Fruit fly (Drosophila melanogaster) whole organism, embryonic: ENCODE results near the gene MAGE.

Source experiments
- Abd-B ChIP-seq: fragments of 200-800 bp; sonication (Bioruptor generic); optimal IDR thresholded peaks from 2 replicates; lab custom pipeline; 2018; ENCODE audit warnings: missing biosample characterization, mild to moderate bottlenecking, missing genetic modification characterization, moderate library complexity
- Atf-2 ChIP-seq: fragments of 200-800 bp; sonication (Bioruptor generic); optimal IDR thresholded peaks from 2 replicates; lab custom pipeline; 2016; ENCODE audit warnings: missing biosample characterization, missing genetic modification characterization
- CG1024 ChIP-seq: fragments of 200-800 bp; sonication (Bioruptor generic); IDR thresholded peaks from 2 replicates; pipeline ENCODE4 v1.3.6; 2022; ENCODE audit warnings: missing biosample characterization, missing genetic modification characterization
- CG11247 ChIP-seq: fragments of 200-800 bp; sonication (Bioruptor generic); IDR thresholded peaks from 2 replicates; pipeline ENCODE4 v1.3.6; 2022; ENCODE audit warnings: missing biosample characterization, missing genetic modification characterization
- CG11398 ChIP-seq: fragments of 200-800 bp; sonication (Bioruptor generic); optimal IDR thresholded peaks from 2 replicates; lab custom pipeline; 2016; ENCODE audit warnings: missing biosample characterization, missing genetic modification characterization
- CG11456 ChIP-seq: fragments of 200-800 bp; sonication (Bioruptor generic); IDR thresholded peaks from 3 replicates; pipeline ENCODE4 v1.3.6; 2022; ENCODE audit warnings: missing biosample characterization, missing genetic modification characterization
- CG11696 ChIP-seq: fragments of 200-800 bp; sonication (Bioruptor generic); IDR thresholded peaks from 2 replicates; pipeline ENCODE4 v1.3.6; 2022; ENCODE audit warnings: missing biosample characterization, missing genetic modification characterization
- CG12071 ChIP-seq: fragments of 200-800 bp; sonication (Bioruptor generic); optimal IDR thresholded peaks from 3 replicates; lab custom pipeline; 2018; ENCODE audit warnings: missing biosample characterization, mild to moderate bottlenecking, missing genetic modification characterization
- CG12942 ChIP-seq: fragments of 200-800 bp; sonication (Bioruptor generic); optimal IDR thresholded peaks from 3 replicates; lab custom pipeline; 2016; ENCODE audit warnings: missing biosample characterization, missing genetic modification characterization
- CG14965 ChIP-seq: fragments of 200-800 bp; sonication (Bioruptor generic); optimal IDR thresholded peaks from 2 replicates; lab custom pipeline; 2016; ENCODE audit warnings: missing biosample characterization, missing genetic modification characterization, borderline replicate concordance
- CG15073 ChIP-seq: fragments of 200-800 bp; sonication (Bioruptor generic); optimal IDR thresholded peaks from 2 replicates; lab custom pipeline; 2016; ENCODE audit warnings: missing biosample characterization, missing genetic modification characterization
- CG15269 ChIP-seq: fragments of 200-800 bp; sonication (Bioruptor generic); optimal IDR thresholded peaks from 2 replicates; lab custom pipeline; 2018; ENCODE audit warnings: missing biosample characterization, mild to moderate bottlenecking, missing genetic modification characterization, moderate library complexity
- CG17361 ChIP-seq: fragments of 200-800 bp; sonication (Bioruptor generic); IDR thresholded peaks from 3 replicates; pipeline ENCODE4 v1.3.6; 2022; ENCODE audit warnings: missing biosample characterization, missing genetic modification characterization
- CG2202 ChIP-seq: fragments of 200-800 bp; sonication (Bioruptor generic); optimal IDR thresholded peaks from 2 replicates; lab custom pipeline; 2018; ENCODE audit warnings: missing biosample characterization, mild to moderate bottlenecking, missing genetic modification characterization
- CG2678 ChIP-seq: fragments of 200-800 bp; sonication (Bioruptor generic); optimal IDR thresholded peaks from 3 replicates; lab custom pipeline; 2019; ENCODE audit warnings: missing biosample characterization, mild to moderate bottlenecking, missing genetic modification characterization, moderate library complexity
- CG2712 ChIP-seq: fragments of 200-800 bp; optimal IDR thresholded peaks from 3 replicates; lab custom pipeline; 2019; ENCODE audit warnings: missing biosample characterization, mild to moderate bottlenecking, missing genetic modification characterization, moderate library complexity
- CG31365 ChIP-seq: fragments of 200-800 bp; sonication (Bioruptor generic); optimal IDR thresholded peaks from 2 replicates; lab custom pipeline; 2018; ENCODE audit warnings: missing biosample characterization, mild to moderate bottlenecking, missing genetic modification characterization
- CG34422 ChIP-seq: fragments of 200-800 bp; sonication (Bioruptor generic); IDR thresholded peaks from 3 replicates; pipeline ENCODE4 v1.3.6; 2022; ENCODE audit warnings: missing biosample characterization, missing genetic modification characterization
- CG3995 ChIP-seq: fragments of 200-800 bp; sonication (Bioruptor generic); optimal IDR thresholded peaks from 3 replicates; lab custom pipeline; 2016; ENCODE audit warnings: missing biosample characterization, missing genetic modification characterization
- CG7786 ChIP-seq: fragments of 200-800 bp; sonication (Bioruptor generic); optimal IDR thresholded peaks from 2 replicates; lab custom pipeline; 2016; ENCODE audit warnings: missing biosample characterization, missing genetic modification characterization
- CG7839 ChIP-seq: fragments of 200-800 bp; sonication (Bioruptor generic); optimal IDR thresholded peaks from 3 replicates; lab custom pipeline; 2018; ENCODE audit warnings: missing biosample characterization, mild to moderate bottlenecking, missing genetic modification characterization, moderate library complexity
- CkIIα-i1 ChIP-seq: fragments of 200-800 bp; sonication (Bioruptor generic); IDR thresholded peaks from 2 replicates; pipeline ENCODE4 v1.3.6; 2022; ENCODE audit warnings: missing biosample characterization, missing genetic modification characterization
- D19A ChIP-seq: fragments of 200-800 bp; optimal IDR thresholded peaks from 3 replicates; lab custom pipeline; 2019; ENCODE audit warnings: missing biosample characterization, mild to moderate bottlenecking, missing genetic modification characterization, moderate library complexity
- Doc3 ChIP-seq: fragments of 200-800 bp; sonication (Bioruptor generic); IDR thresholded peaks from 3 replicates; pipeline ENCODE4 v1.3.6; 2022; ENCODE audit warnings: missing biosample characterization, missing genetic modification characterization; ENCODE audit not compliant: partially characterized antibody
- HLH4C ChIP-seq: fragments of 200-800 bp; sonication (Bioruptor generic); IDR thresholded peaks from 3 replicates; pipeline ENCODE4 v1.3.6; 2022; ENCODE audit warnings: missing biosample characterization, missing genetic modification characterization; ENCODE audit not compliant: partially characterized antibody
- HLHmδ ChIP-seq: fragments of 200-800 bp; sonication (Bioruptor generic); optimal IDR thresholded peaks from 2 replicates; lab custom pipeline; 2018; ENCODE audit warnings: missing biosample characterization, mild to moderate bottlenecking, missing genetic modification characterization, moderate library complexity
- Hr3 ChIP-seq: fragments of 200-800 bp; sonication (Bioruptor generic); optimal IDR thresholded peaks from 3 replicates; lab custom pipeline; 2016; ENCODE audit warnings: missing biosample characterization, missing genetic modification characterization
- Hr78 ChIP-seq, 2 experiments: fragments of 200-800 bp in 1 of 2; fragments of >200 bp in 1 of 2; sonication (Bioruptor generic) in 1 of 2; optimal IDR thresholded peaks; 2 replicates each; lab custom pipeline; 2017 to 2019; ENCODE audit warnings: missing biosample characterization in 2 of 2, missing genetic modification characterization in 2 of 2, mild to moderate bottlenecking in 1 of 2, moderate library complexity in 1 of 2
- Max ChIP-seq: fragments of 200-800 bp; sonication (Bioruptor generic); optimal IDR thresholded peaks from 2 replicates; lab custom pipeline; 2016; ENCODE audit warnings: missing biosample characterization, mild to moderate bottlenecking, missing genetic modification characterization
- NC2α ChIP-seq: fragments of 200-800 bp; sonication (Bioruptor generic); optimal IDR thresholded peaks from 2 replicates; lab custom pipeline; 2016; ENCODE audit warnings: missing biosample characterization, missing genetic modification characterization
- Oli ChIP-seq: fragments of 200-800 bp; sonication (Bioruptor generic); optimal IDR thresholded peaks from 2 replicates; lab custom pipeline; 2018; ENCODE audit warnings: missing biosample characterization, mild to moderate bottlenecking, missing genetic modification characterization, moderate library complexity
- Pdp1 ChIP-seq, 2 experiments: fragments of 200-800 bp; sonication (Bioruptor generic); optimal IDR thresholded peaks; 3 replicates each; lab custom pipeline; 2016; ENCODE audit warnings: missing biosample characterization in 2 of 2, missing genetic modification characterization in 2 of 2, mild to moderate bottlenecking in 1 of 2, moderate library complexity in 1 of 2
- Rx ChIP-seq: fragments of 200-800 bp; sonication (Bioruptor generic); IDR thresholded peaks from 2 replicates; pipeline ENCODE4 v1.3.6; 2022; ENCODE audit warnings: missing biosample characterization, missing genetic modification characterization
- Side ChIP-seq: fragments of 200-800 bp; sonication (Bioruptor generic); optimal IDR thresholded peaks from 2 replicates; lab custom pipeline; 2016; ENCODE audit warnings: missing biosample characterization, missing genetic modification characterization
- Sox100B ChIP-seq: fragments of 200-800 bp; sonication (Bioruptor generic); optimal IDR thresholded peaks from 3 replicates; lab custom pipeline; 2018; ENCODE audit warnings: missing biosample characterization, mild to moderate bottlenecking, missing genetic modification characterization
- az2 ChIP-seq: fragments of 200-800 bp; sonication (Bioruptor generic); optimal IDR thresholded peaks from 3 replicates; lab custom pipeline; 2016; ENCODE audit warnings: missing biosample characterization, missing genetic modification characterization
- cg ChIP-seq: fragments of 200-800 bp; sonication (Bioruptor generic); optimal IDR thresholded peaks from 3 replicates; lab custom pipeline; 2019; ENCODE audit warnings: missing biosample characterization, mild to moderate bottlenecking, missing genetic modification characterization, moderate library complexity
- chif ChIP-seq, 2 experiments: fragments of 200-800 bp; sonication (Bioruptor generic); optimal IDR thresholded peaks; 3 replicates each; lab custom pipeline; 2016; ENCODE audit warnings: missing biosample characterization in 2 of 2, missing genetic modification characterization in 2 of 2
- gcm2 ChIP-seq: fragments of 200-800 bp; sonication (Bioruptor generic); optimal IDR thresholded peaks from 2 replicates; lab custom pipeline; 2016; ENCODE audit warnings: missing biosample characterization, missing genetic modification characterization
- grau ChIP-seq: fragments of 200-800 bp; optimal IDR thresholded peaks from 3 replicates; lab custom pipeline; 2019; ENCODE audit warnings: missing biosample characterization, mild to moderate bottlenecking, missing genetic modification characterization, moderate library complexity
- gro ChIP-seq: fragments of 200-800 bp; sonication (Bioruptor generic); optimal IDR thresholded peaks from 2 replicates; lab custom pipeline; 2016; ENCODE audit warnings: missing biosample characterization, missing genetic modification characterization
- jing ChIP-seq: fragments of 200-800 bp; sonication (Bioruptor generic); optimal IDR thresholded peaks from 2 replicates; lab custom pipeline; 2018; ENCODE audit warnings: missing biosample characterization, mild to moderate bottlenecking, missing genetic modification characterization
- kni ChIP-seq: fragments of 200-800 bp; sonication (Bioruptor generic); optimal IDR thresholded peaks from 3 replicates; lab custom pipeline; 2017; ENCODE audit warnings: mild to moderate bottlenecking, missing biosample characterization, missing genetic modification reagents, missing genetic modification characterization
- lbe ChIP-seq: fragments of 200-800 bp; sonication (Bioruptor generic); optimal IDR thresholded peaks from 2 replicates; lab custom pipeline; 2016; ENCODE audit warnings: missing biosample characterization, mild to moderate bottlenecking, missing genetic modification characterization
- pum ChIP-seq: fragments of 200-800 bp; sonication (Bioruptor generic); optimal IDR thresholded peaks from 2 replicates; lab custom pipeline; 2016; ENCODE audit warnings: missing biosample characterization, missing genetic modification characterization
- tin ChIP-seq: fragments of 200-800 bp; sonication (Bioruptor generic); optimal IDR thresholded peaks from 3 replicates; lab custom pipeline; 2016; ENCODE audit warnings: missing biosample characterization, missing genetic modification characterization
- tio ChIP-seq: fragments of 200-800 bp; sonication (Bioruptor generic); optimal IDR thresholded peaks from 2 replicates; lab custom pipeline; 2017; ENCODE audit warnings: missing biosample characterization, missing genetic modification characterization, inconsistent platforms
- tup ChIP-seq: fragments of 200-800 bp; sonication (Bioruptor generic); optimal IDR thresholded peaks from 2 replicates; lab custom pipeline; 2016; ENCODE audit warnings: missing biosample characterization, mild to moderate bottlenecking, missing genetic modification characterization, moderate library complexity
- usp ChIP-seq: fragments of >200 bp; optimal IDR thresholded peaks from 2 replicates; lab custom pipeline; 2017; ENCODE audit warnings: missing biosample characterization, missing genetic modification characterization
- yki ChIP-seq: fragments of >200 bp; optimal IDR thresholded peaks from 3 replicates; lab custom pipeline; 2018

The MAGE gene

dm6 chr3R:7107713-7108588 is 47.0 kb downstream of the MAGE start (continued):
- TF ChIP-seq CG2678 (peak; percentile 27), CG11247 (no peak), CG11696 (GFP tag; lab: Robert Waterston, UW) (no peak), Doc3 (no peak), Pdp1 (GFP tag; optimal IDR thresholded peaks at IDR 0.05; lab: Kevin White, UChicago) (peak in 1 of 2 experiments; percentile 35), cg (GFP tag; lab: Kevin White, UChicago) (peak; percentile 78), Abd-B (GFP tag; lab: Kevin White, UChicago) (no peak), tup (GFP tag; lab: Kevin White, UChicago) (no peak), az2 (GFP tag; lab: Kevin White, UChicago) (no peak), CG34422 (GFP tag; lab: Robert Waterston, UW) (no peak), CG14965 (GFP tag; lab: Kevin White, UChicago) (no peak), jing (GFP tag; lab: Kevin White, UChicago) (no peak), kni (GFP tag; lab: Kevin White, UChicago) (peak; percentile 38), chif (GFP tag; optimal IDR thresholded peaks at IDR 0.05; lab: Kevin White, UChicago) (no peak), CG11398 (GFP tag; lab: Kevin White, UChicago) (peak; percentile 33), CG1024 (GFP tag; lab: Robert Waterston, UW) (no peak), Hr3 (no peak), CG7839 (peak; percentile 26), CG12071 (no peak), Side (no peak), HLH4C (GFP tag; lab: Robert Waterston, UW) (no peak), Rx (GFP tag; lab: Robert Waterston, UW) (no peak), lbe (GFP tag; lab: Kevin White, UChicago) (no peak), yki (lab: Kevin White, UChicago) (peak; percentile 96), CG11456 (GFP tag; lab: Robert Waterston, UW) (no peak), tio (GFP tag; lab: Kevin White, UChicago) (no peak), pum (GFP tag; lab: Kevin White, UChicago) (no peak), gcm2 (GFP tag; lab: Kevin White, UChicago) (no peak), Hr78 (GFP tag; optimal IDR thresholded peaks at IDR 0.05; lab: Kevin White, UChicago) (peak in 1 of 2 experiments; percentile 14), Sox100B (GFP tag; lab: Kevin White, UChicago) (no peak), gro (GFP tag; lab: Kevin White, UChicago) (peak; percentile 36), CG12942 (GFP tag; lab: Kevin White, UChicago) (no peak), Atf-2 (GFP tag; lab: Kevin White, UChicago) (no peak), grau (tag; lab: Kevin White, UChicago) (peak; percentile 3), CG3995 (GFP tag; lab: Kevin White, UChicago) (no peak), usp (GFP tag; lab: Kevin White, UChicago) (no peak), CG15073 (GFP tag; lab: Kevin White, UChicago) (no peak), CG7786 (peak; percentile 33), tin (GFP tag; lab: Kevin White, UChicago) (no peak), NC2α (GFP tag; lab: Kevin White, UChicago) (no peak), CG2712 (tag; lab: Kevin White, UChicago) (peak; percentile 15), CG17361 (GFP tag; lab: Robert Waterston, UW) (no peak), CG31365 (no peak), CkIIα-i1 (GFP tag; lab: Robert Waterston, UW) (no peak), Max (no peak), D19A (tag; lab: Kevin White, UChicago) (peak; percentile 51), CG2202 (tag; lab: Kevin White, UChicago) (no peak), HLHmδ (GFP tag; lab: Kevin White, UChicago) (peak; percentile 37), Oli (tag; lab: Kevin White, UChicago) (no peak), CG15269 (no peak)
